Fruit fly (Drosophila melanogaster) whole organism, embryonic: ENCODE results near the gene erm.

ENCODE experiments used
- ATbp ChIP-seq: fragments of 200-800 bp; sonication (Bioruptor generic); optimal IDR thresholded peaks from 2 replicates; lab custom pipeline; 2017; ENCODE audit warnings: missing biosample characterization, mild to moderate bottlenecking, missing genetic modification characterization, missing genetic modification reagents
- Adf1 ChIP-seq: fragments of 200-800 bp; sonication (Bioruptor generic); IDR thresholded peaks from 2 replicates; pipeline ENCODE4 v1.3.6; 2022; ENCODE audit warnings: missing biosample characterization, missing genetic modification characterization
- Asciz ChIP-seq: fragments of 200-800 bp; sonication (Bioruptor generic); optimal IDR thresholded peaks from 2 replicates; lab custom pipeline; 2017; ENCODE audit warnings: missing biosample characterization, mild to moderate bottlenecking, missing genetic modification characterization, missing genetic modification reagents
- Blimp-1 ChIP-seq: fragments of 200-800 bp; sonication (Bioruptor generic); optimal IDR thresholded peaks from 3 replicates; lab custom pipeline; 2018; ENCODE audit warnings: missing biosample characterization, missing genetic modification characterization, mild to moderate bottlenecking, moderate library complexity, missing genetic modification reagents
- CG11504 ChIP-seq: fragments of 200-800 bp; sonication (Bioruptor generic); optimal IDR thresholded peaks from 3 replicates; lab custom pipeline; 2019; ENCODE audit warnings: missing biosample characterization, mild to moderate bottlenecking, missing genetic modification characterization, moderate library complexity
- CG12769 ChIP-seq: fragments of 200-800 bp; sonication (Bioruptor generic); optimal IDR thresholded peaks from 2 replicates; lab custom pipeline; 2019; ENCODE audit warnings: missing biosample characterization, mild to moderate bottlenecking, missing genetic modification characterization, moderate library complexity
- CG13296 ChIP-seq: fragments of 200-800 bp; sonication (Bioruptor generic); optimal IDR thresholded peaks from 3 replicates; lab custom pipeline; 2018; ENCODE audit warnings: missing biosample characterization, mild to moderate bottlenecking, missing genetic modification characterization
- CG14965 ChIP-seq: fragments of 200-800 bp; sonication (Bioruptor generic); optimal IDR thresholded peaks from 2 replicates; lab custom pipeline; 2016; ENCODE audit warnings: missing biosample characterization, missing genetic modification characterization, borderline replicate concordance
- CG1603 ChIP-seq: fragments of 200-800 bp; sonication (Bioruptor generic); optimal IDR thresholded peaks from 2 replicates; lab custom pipeline; 2019; ENCODE audit warnings: missing biosample characterization, mild to moderate bottlenecking, missing genetic modification characterization, moderate library complexity
- CG17359 ChIP-seq: fragments of 200-800 bp; sonication (Bioruptor generic); optimal IDR thresholded peaks from 3 replicates; lab custom pipeline; 2018; ENCODE audit warnings: missing biosample characterization, mild to moderate bottlenecking, missing genetic modification characterization, moderate library complexity
- CG17912 ChIP-seq: fragments of 200-800 bp; sonication (Bioruptor generic); optimal IDR thresholded peaks from 2 replicates; lab custom pipeline; 2018; ENCODE audit warnings: missing biosample characterization, mild to moderate bottlenecking, missing genetic modification characterization
- CG2678 ChIP-seq: fragments of 200-800 bp; sonication (Bioruptor generic); optimal IDR thresholded peaks from 3 replicates; lab custom pipeline; 2019; ENCODE audit warnings: missing biosample characterization, mild to moderate bottlenecking, missing genetic modification characterization, moderate library complexity
- CG2875 ChIP-seq: fragments of 200-800 bp; sonication (Bioruptor generic); optimal IDR thresholded peaks from 2 replicates; lab custom pipeline; 2017; ENCODE audit warnings: missing biosample characterization, mild to moderate bottlenecking, missing genetic modification characterization, missing genetic modification reagents
- CG3407 ChIP-seq: fragments of 200-800 bp; sonication (Bioruptor generic); optimal IDR thresholded peaks from 2 replicates; lab custom pipeline; 2018; ENCODE audit warnings: missing biosample characterization, mild to moderate bottlenecking, missing genetic modification characterization
- CG34376 ChIP-seq: fragments of 200-800 bp; sonication (Bioruptor generic); optimal IDR thresholded peaks from 2 replicates; lab custom pipeline; 2018; ENCODE audit warnings: missing biosample characterization, mild to moderate bottlenecking, missing genetic modification characterization
- CG4707 ChIP-seq: fragments of 200-800 bp; sonication (Bioruptor generic); optimal IDR thresholded peaks from 2 replicates; lab custom pipeline; 2018; ENCODE audit warnings: missing biosample characterization, mild to moderate bottlenecking, missing genetic modification characterization, moderate library complexity
- CG6854 ChIP-seq: fragments of 200-800 bp; sonication (Bioruptor generic); optimal IDR thresholded peaks from 3 replicates; lab custom pipeline; 2017; ENCODE audit warnings: missing biosample characterization, mild to moderate bottlenecking, missing genetic modification characterization
- CG7372 ChIP-seq: fragments of 200-800 bp; sonication (Bioruptor generic); IDR thresholded peaks from 2 replicates; pipeline ENCODE4 v1.3.6; 2022; ENCODE audit warnings: missing biosample characterization, missing genetic modification characterization
- CG9817 ChIP-seq: fragments of 200-800 bp; sonication (Bioruptor generic); optimal IDR thresholded peaks from 2 replicates; lab custom pipeline; 2018; ENCODE audit warnings: missing biosample characterization, mild to moderate bottlenecking, missing genetic modification characterization, moderate library complexity
- CkIIα-i1 ChIP-seq: fragments of 200-800 bp; sonication (Bioruptor generic); IDR thresholded peaks from 2 replicates; pipeline ENCODE4 v1.3.6; 2022; ENCODE audit warnings: missing biosample characterization, missing genetic modification characterization
- Eip74EF ChIP-seq, 2 experiments: fragments of 200-800 bp in 1 of 2; fragments of >200 bp in 1 of 2; sonication (Bioruptor generic) in 1 of 2; optimal IDR thresholded peaks; 2 replicates each; lab custom pipeline; 2017 to 2019; ENCODE audit warnings: missing biosample characterization in 2 of 2, missing genetic modification characterization in 2 of 2, mild to moderate bottlenecking in 1 of 2, moderate library complexity in 1 of 2
- Ets97D ChIP-seq: fragments of 200-800 bp; sonication (Bioruptor generic); optimal IDR thresholded peaks from 3 replicates; lab custom pipeline; 2016; ENCODE audit warnings: missing biosample characterization, missing genetic modification characterization
- Fer3 ChIP-seq: fragments of 200-800 bp; sonication (Bioruptor generic); optimal IDR thresholded peaks from 2 replicates; lab custom pipeline; 2018; ENCODE audit warnings: missing biosample characterization, mild to moderate bottlenecking, missing genetic modification characterization, moderate library complexity
- GATAe ChIP-seq: fragments of 200-800 bp; sonication (Bioruptor generic); conservative IDR thresholded peaks from 2 replicates; pipeline ENCODE4 v1.3.6; 2022; ENCODE audit warnings: missing biosample characterization, missing genetic modification characterization
- Jarid2 ChIP-seq: fragments of 200-800 bp; sonication (Bioruptor generic); optimal IDR thresholded peaks from 3 replicates; lab custom pipeline; 2017; ENCODE audit warnings: mild to moderate bottlenecking, missing biosample characterization, missing genetic modification reagents, missing genetic modification characterization
- Lpt ChIP-seq: fragments of >200 bp; optimal IDR thresholded peaks from 2 replicates; lab custom pipeline; 2018; ENCODE audit warnings: missing biosample characterization, missing genetic modification characterization
- Sry-β ChIP-seq: fragments of 200-800 bp; sonication (Bioruptor generic); optimal IDR thresholded peaks from 2 replicates; lab custom pipeline; 2018; ENCODE audit warnings: missing biosample characterization, mild to moderate bottlenecking, missing genetic modification characterization, moderate library complexity
- Stat92E ChIP-seq, 3 experiments: fragments of >200 bp in 2 of 3; fragments of 200-800 bp in 1 of 3; sonication (Bioruptor generic) in 1 of 3; optimal IDR thresholded peaks; 2 replicates each; lab custom pipeline; 2017 to 2019; ENCODE audit warnings: missing biosample characterization in 3 of 3, missing genetic modification characterization in 3 of 3, mild to moderate bottlenecking in 1 of 3, moderate library complexity in 1 of 3
- Taf1 ChIP-seq: fragments of 200-800 bp; sonication (Bioruptor generic); IDR thresholded peaks from 2 replicates; pipeline ENCODE4 v1.3.6; 2022; ENCODE audit warnings: missing biosample characterization, missing genetic modification characterization
- cad ChIP-seq: fragments of >200 bp; optimal IDR thresholded peaks from 2 replicates; lab custom pipeline; 2017; ENCODE audit warnings: missing biosample characterization, missing genetic modification characterization
- cato ChIP-seq: fragments of 200-800 bp; sonication (Bioruptor generic); optimal IDR thresholded peaks from 2 replicates; lab custom pipeline; 2016; ENCODE audit warnings: missing biosample characterization, missing genetic modification characterization, borderline replicate concordance
- chinmo ChIP-seq: fragments of 200-800 bp; sonication (Bioruptor generic); IDR thresholded peaks from 4 replicates; pipeline ENCODE4 v1.3.6; 2022; ENCODE audit warnings: missing biosample characterization, missing genetic modification characterization; ENCODE audit not compliant: partially characterized antibody
- da ChIP-seq: fragments of 200-800 bp; sonication (Bioruptor generic); optimal IDR thresholded peaks from 2 replicates; lab custom pipeline; 2016; ENCODE audit warnings: missing biosample characterization, missing genetic modification characterization
- dm ChIP-seq: fragments of 200-800 bp; sonication (Bioruptor generic); optimal IDR thresholded peaks from 3 replicates; lab custom pipeline; 2016; ENCODE audit warnings: missing biosample characterization, missing genetic modification characterization
- ewg ChIP-seq: fragments of 200-800 bp; sonication (Bioruptor generic); optimal IDR thresholded peaks from 3 replicates; lab custom pipeline; 2017; ENCODE audit warnings: mild to moderate bottlenecking, missing biosample characterization, missing genetic modification reagents, missing genetic modification characterization
- fd3F ChIP-seq: fragments of 200-800 bp; sonication (Bioruptor generic); optimal IDR thresholded peaks from 2 replicates; lab custom pipeline; 2018; ENCODE audit warnings: missing biosample characterization, mild to moderate bottlenecking, missing genetic modification characterization, moderate library complexity
- gfzf ChIP-seq: fragments of 200-800 bp; sonication (Bioruptor generic); optimal IDR thresholded peaks from 2 replicates; lab custom pipeline; 2016; ENCODE audit warnings: missing biosample characterization, mild to moderate bottlenecking, missing genetic modification characterization, moderate library complexity
- grau ChIP-seq: fragments of 200-800 bp; optimal IDR thresholded peaks from 3 replicates; lab custom pipeline; 2019; ENCODE audit warnings: missing biosample characterization, mild to moderate bottlenecking, missing genetic modification characterization, moderate library complexity
- ham ChIP-seq: fragments of 200-800 bp; sonication (Bioruptor generic); IDR thresholded peaks from 2 replicates; pipeline ENCODE4 v1.3.6; 2022; ENCODE audit warnings: missing biosample characterization, missing genetic modification characterization
- mirr ChIP-seq: fragments of 200-800 bp; sonication (Bioruptor generic); optimal IDR thresholded peaks from 3 replicates; lab custom pipeline; 2018; ENCODE audit warnings: missing biosample characterization, mild to moderate bottlenecking, missing genetic modification characterization
- nau ChIP-seq: fragments of 200-800 bp; sonication (Bioruptor generic); optimal IDR thresholded peaks from 3 replicates; lab custom pipeline; 2017; ENCODE audit warnings: missing biosample characterization, mild to moderate bottlenecking, missing genetic modification characterization, missing genetic modification reagents
- pan ChIP-seq, 4 experiments: fragments of >200 bp in 3 of 4; fragments of 200-800 bp in 1 of 4; sonication (Bioruptor generic) in 1 of 4; optimal IDR thresholded peaks in 3 of 4; IDR thresholded peaks in 1 of 4; 2 replicates each; pipeline versions ENCODE4 v1.3.6 to Lab custom; 2017 to 2022; ENCODE audit warnings: missing biosample characterization in 2 of 4, missing genetic modification characterization in 2 of 4, mixed read lengths in 1 of 4
- pho ChIP-seq: fragments of 200-800 bp; sonication (Bioruptor generic); optimal IDR thresholded peaks from 2 replicates; lab custom pipeline; 2016; ENCODE audit warnings: missing biosample characterization, missing genetic modification characterization
- sc ChIP-seq, 3 experiments: fragments of >200 bp in 2 of 3; fragments of 200-800 bp in 1 of 3; sonication (Bioruptor generic) in 1 of 3; optimal IDR thresholded peaks; 2 replicates in 2 of 3; 3 replicates in 1 of 3; lab custom pipeline; 2017; ENCODE audit warnings: mild to moderate bottlenecking in 1 of 3, missing biosample characterization in 1 of 3, missing genetic modification characterization in 1 of 3, missing genetic modification reagents in 1 of 3
- sens ChIP-seq: fragments of 200-800 bp; sonication (Bioruptor generic); peaks from one replicate; lab custom pipeline; 2016; ENCODE audit warnings: missing biosample characterization, missing genetic modification characterization
- sob ChIP-seq: fragments of 200-800 bp; sonication (Bioruptor generic); IDR thresholded peaks from 2 replicates; pipeline ENCODE4 v1.3.6; 2022; ENCODE audit warnings: missing biosample characterization, missing genetic modification characterization
- wdn ChIP-seq: fragments of 200-800 bp; sonication (Bioruptor generic); IDR thresholded peaks from 2 replicates; pipeline ENCODE4 v1.3.6; 2022; ENCODE audit warnings: missing biosample characterization, missing genetic modification characterization
- wor ChIP-seq: fragments of 200-800 bp; sonication (Bioruptor generic); IDR thresholded peaks from 2 replicates; pipeline ENCODE4 v1.3.6; 2022; ENCODE audit warnings: missing biosample characterization, missing genetic modification characterization

Gene erm

DNA sequence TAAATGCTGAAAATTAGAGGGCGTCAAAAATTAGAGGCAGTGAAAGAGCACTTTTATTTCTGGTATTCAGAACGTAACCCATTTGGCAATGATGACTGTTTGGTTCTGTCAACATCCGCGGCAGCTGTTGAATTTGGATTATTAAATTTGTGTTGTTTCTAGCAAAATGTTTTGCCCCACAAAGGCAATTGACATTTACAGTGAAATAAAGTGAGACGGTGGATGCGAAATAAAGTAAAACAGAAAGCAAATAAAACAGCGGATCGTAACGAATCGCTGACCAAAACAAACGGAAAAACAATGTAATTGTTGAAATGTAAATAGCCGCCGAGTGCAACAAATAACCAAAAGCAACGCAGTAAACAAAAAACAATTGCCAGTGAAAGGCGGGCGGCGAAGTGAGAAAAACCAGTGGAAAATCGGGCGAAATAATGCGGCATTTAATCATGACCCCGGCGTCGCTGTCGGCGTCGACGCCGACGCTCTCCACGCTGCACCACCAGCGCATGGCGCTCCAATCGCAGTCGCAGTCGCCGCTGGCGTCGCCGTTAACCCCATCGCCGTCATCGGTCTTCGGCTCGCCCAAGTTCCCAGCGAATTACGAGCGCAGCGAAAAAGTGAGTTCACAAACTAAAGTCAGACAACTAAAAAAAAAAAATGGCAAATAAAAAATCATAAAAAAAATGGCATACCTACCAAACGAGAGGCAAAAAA is 57.0 kb downstream of the erm start (continued):
- TF ChIP-seq CG12769 (tag; lab: Kevin White, UChicago) (peak; percentile 15), grau (peak; percentile 5), ATbp (GFP tag; lab: Kevin White, UChicago) (peak; percentile 64), nau (GFP tag; lab: Kevin White, UChicago) (peak; percentile 8), Jarid2 (GFP tag; lab: Kevin White, UChicago) (peak; percentile 2), ham (GFP tag; lab: Robert Waterston, UW) (no peak), CG1603 (tag; lab: Kevin White, UChicago) (peak; percentile 11), pan (optimal IDR thresholded peaks at IDR 0.05; lab: Kevin White, UChicago) (no peak), pan (GFP tag; optimal IDR thresholded peaks at IDR 0.05 in 1 of 2, IDR thresholded peaks at IDR 0.05 in 1 of 2) (peak in 1 of 2 experiments; percentile 34), cato (GFP tag; lab: Kevin White, UChicago) (no peak), Blimp-1 (peak; percentile 24), da (GFP tag; lab: Kevin White, UChicago) (no peak), CG3407 (GFP tag; lab: Kevin White, UChicago) (peak; percentile 20), Eip74EF (GFP tag; optimal IDR thresholded peaks at IDR 0.05; lab: Kevin White, UChicago) (peak in 1 of 2 experiments; percentile 6), CG4707 (GFP tag; lab: Kevin White, UChicago) (peak; percentile 31), Fer3 (tag; lab: Kevin White, UChicago) (no peak), sc (optimal IDR thresholded peaks at IDR 0.05; lab: Kevin White, UChicago) (no peak), sc (GFP tag; optimal IDR thresholded peaks at IDR 0.05; lab: Kevin White, UChicago) (peak; percentile 42), fd3F (GFP tag; lab: Kevin White, UChicago) (peak; percentile 24), CG14965 (GFP tag; lab: Kevin White, UChicago) (no peak), CG17912 (no peak), CG17359 (peak; percentile 26), chinmo (GFP tag; lab: Robert Waterston, UW) (0 out of 4 replicates have a peak, but pooled peaks have one; percentile 57), Taf1 (GFP tag; lab: Robert Waterston, UW) (no peak), ewg (GFP tag; lab: Kevin White, UChicago) (peak; percentile 11), pho (GFP tag; lab: Kevin White, UChicago) (no peak), Stat92E (GFP tag; optimal IDR thresholded peaks at IDR 0.05; lab: Kevin White, UChicago) (no peak), wdn (no peak), Adf1 (peak; percentile 51; the same call in 1 of the 2 replicates), cad (GFP tag; lab: Kevin White, UChicago) (no peak), Asciz (GFP tag; lab: Kevin White, UChicago) (peak; percentile 52), sens (GFP tag; lab: Kevin White, UChicago) (peak; percentile 65), CG11504 (peak; percentile 3), dm (GFP tag; lab: Kevin White, UChicago) (no peak), Ets97D (GFP tag; lab: Kevin White, UChicago) (no peak), wor (no peak)
- TF ChIP-seq, all 482 proteins: peak for 36

dm6 chr2L:1912489-1912888 is 57.7 kb downstream of the erm start:
- TF ChIP-seq CG34376 (GFP tag; lab: Kevin White, UChicago) (peak; percentile 53), gfzf (GFP tag; lab: Kevin White, UChicago) (no peak), Sry-β (GFP tag; lab: Kevin White, UChicago) (no peak), GATAe (GFP tag; lab: Robert Waterston, UW) (0 out of 2 replicates have a peak, but pooled peaks have one; percentile 26), CkIIα-i1 (GFP tag; lab: Robert Waterston, UW) (no peak), sob (no peak), mirr (GFP tag; lab: Kevin White, UChicago) (peak; percentile 72), CG7372 (GFP tag; lab: Robert Waterston, UW) (0 out of 2 replicates have a peak, but pooled peaks have one; percentile 11), CG9817 (no peak), CG2875 (no peak), Lpt (no peak), CG6854 (GFP tag; lab: Kevin White, UChicago) (no peak), CG2678 (tag; lab: Kevin White, UChicago) (peak; percentile 24), CG13296 (no peak)
